Worm (Caenorhabditis elegans) whole organism, L3 larva: Measurements from ENCODE around the gene BE0003N10.1.

Experiments
- R02D3.7 ChIP-seq: fragments of 150-350 bp; optimal IDR thresholded peaks from 2 replicates; lab custom pipeline; 2014; ENCODE audit warnings: missing biosample characterization, missing genetic modification characterization
- ZK546.5 ChIP-seq: sonication (generic microtip); optimal IDR thresholded peaks from 2 replicates; lab custom pipeline; 2017; ENCODE audit warnings: missing biosample characterization, missing genetic modification characterization
- aly-2 ChIP-seq: fragments of 150-350 bp; optimal IDR thresholded peaks from 2 replicates; lab custom pipeline; 2014; ENCODE audit warnings: missing biosample characterization, missing genetic modification characterization
- ceh-28 ChIP-seq: fragments of 150-350 bp; optimal IDR thresholded peaks from 2 replicates; lab custom pipeline; 2014; ENCODE audit warnings: missing biosample characterization, missing genetic modification reagents, missing genetic modification characterization
- ceh-82 ChIP-seq: fragments of 150-350 bp; optimal IDR thresholded peaks from 2 replicates; lab custom pipeline; 2014; ENCODE audit warnings: missing biosample characterization, missing genetic modification characterization
- daf-12 ChIP-seq: fragments of 150-350 bp; optimal IDR thresholded peaks from 2 replicates; lab custom pipeline; 2014; ENCODE audit warnings: missing biosample characterization, missing genetic modification reagents, missing genetic modification characterization
- egl-5 ChIP-seq: fragments of 150-350 bp; optimal IDR thresholded peaks from 2 replicates; lab custom pipeline; 2017; ENCODE audit warnings: missing biosample characterization, missing genetic modification reagents, missing genetic modification characterization, inconsistent platforms
- elt-1 ChIP-seq: fragments of 150-350 bp; optimal IDR thresholded peaks from 2 replicates; lab custom pipeline; 2014; ENCODE audit warnings: missing biosample characterization, missing genetic modification characterization
- elt-2 ChIP-seq: sonication (generic microtip); optimal IDR thresholded peaks from 2 replicates; lab custom pipeline; 2016; ENCODE audit warnings: missing genetic modification reagents, mild to moderate bottlenecking, missing genetic modification characterization, missing compliant biosample characterization
- elt-3 ChIP-seq, 3 experiments: fragments of 150-350 bp in 1 of 3; sonication (generic microtip) in 2 of 3; optimal IDR thresholded peaks; 2 replicates in 2 of 3; 4 replicates in 1 of 3; lab custom pipeline; 2014 to 2017; ENCODE audit warnings: missing biosample characterization in 3 of 3, missing genetic modification characterization in 3 of 3
- eor-1 ChIP-seq, 2 experiments: fragments of 150-350 bp; optimal IDR thresholded peaks; 2 replicates each; lab custom pipeline; 2014 to 2018; ENCODE audit warnings: missing biosample characterization in 2 of 2, missing genetic modification characterization in 2 of 2
- fkh-10 ChIP-seq: sonication (generic microtip); optimal IDR thresholded peaks from 2 replicates; lab custom pipeline; 2017; ENCODE audit warnings: missing biosample characterization, missing genetic modification reagents, missing genetic modification characterization
- fos-1 ChIP-seq: fragments of 150-350 bp; optimal IDR thresholded peaks from 2 replicates; lab custom pipeline; 2014; ENCODE audit warnings: missing biosample characterization, missing genetic modification characterization
- hmg-11 ChIP-seq: sonication (generic microtip); optimal IDR thresholded peaks from 2 replicates; lab custom pipeline; 2016; ENCODE audit warnings: missing genetic modification characterization, missing compliant biosample characterization
- jun-1 ChIP-seq: fragments of 150-350 bp; optimal IDR thresholded peaks from 2 replicates; lab custom pipeline; 2014; ENCODE audit warnings: missing biosample characterization, missing genetic modification reagents, missing genetic modification characterization
- lin-39 ChIP-seq: fragments of 150-350 bp; optimal IDR thresholded peaks from 2 replicates; lab custom pipeline; 2018; ENCODE audit warnings: missing biosample characterization, missing genetic modification reagents, missing genetic modification characterization
- mdl-1 ChIP-seq: fragments of 150-350 bp; optimal IDR thresholded peaks from 2 replicates; lab custom pipeline; 2014; ENCODE audit warnings: missing biosample characterization, missing genetic modification characterization
- mml-1 ChIP-seq: fragments of 150-350 bp; sonication (generic microtip); optimal IDR thresholded peaks from 3 replicates; lab custom pipeline; 2014; ENCODE audit warnings: missing biosample characterization, missing genetic modification characterization
- nfya-1 ChIP-seq: sonication (generic microtip); optimal IDR thresholded peaks from 2 replicates; lab custom pipeline; 2017; ENCODE audit warnings: missing genetic modification characterization, mild to moderate bottlenecking, missing compliant biosample characterization, antibody characterized with exemption, moderate library complexity; ENCODE audit not compliant: insufficient read depth
- nhr-11 ChIP-seq: fragments of 150-350 bp; optimal IDR thresholded peaks from 2 replicates; lab custom pipeline; 2014; ENCODE audit warnings: missing biosample characterization, missing genetic modification characterization
- nhr-23 ChIP-seq: fragments of 150-350 bp; optimal IDR thresholded peaks from 2 replicates; lab custom pipeline; 2014; ENCODE audit warnings: missing biosample characterization, missing genetic modification reagents, missing genetic modification characterization
- nhr-237 ChIP-seq: fragments of 150-350 bp; optimal IDR thresholded peaks from 2 replicates; lab custom pipeline; 2014; ENCODE audit warnings: missing biosample characterization, missing genetic modification characterization
- nhr-25 ChIP-seq: sonication (generic microtip); optimal IDR thresholded peaks from 2 replicates; lab custom pipeline; 2017; ENCODE audit warnings: missing biosample characterization, missing genetic modification characterization
- nhr-28 ChIP-seq: fragments of 150-350 bp; optimal IDR thresholded peaks from 2 replicates; lab custom pipeline; 2014; ENCODE audit warnings: missing biosample characterization, missing genetic modification characterization
- nhr-43 ChIP-seq: sonication (generic microtip); optimal IDR thresholded peaks from 2 replicates; lab custom pipeline; 2016; ENCODE audit warnings: mild to moderate bottlenecking, missing genetic modification characterization, missing compliant biosample characterization; ENCODE audit not compliant: poor library complexity, severe bottlenecking
- nhr-67 ChIP-seq: fragments of 150-350 bp; optimal IDR thresholded peaks from 2 replicates; lab custom pipeline; 2014; ENCODE audit warnings: missing biosample characterization, missing genetic modification characterization
- nhr-76 ChIP-seq: fragments of 150-350 bp; sonication (generic microtip); optimal IDR thresholded peaks from 5 replicates; lab custom pipeline; 2014; ENCODE audit warnings: missing biosample characterization, missing genetic modification characterization
- nhr-77 ChIP-seq: fragments of 150-350 bp; optimal IDR thresholded peaks from 2 replicates; lab custom pipeline; 2014; ENCODE audit warnings: missing biosample characterization, missing genetic modification characterization
- pqm-1 ChIP-seq: fragments of 150-350 bp; optimal IDR thresholded peaks from 2 replicates; lab custom pipeline; 2017; ENCODE audit warnings: missing biosample characterization, missing genetic modification characterization, inconsistent platforms
- sea-2 ChIP-seq: fragments of 150-350 bp; sonication (generic microtip); optimal IDR thresholded peaks from 4 replicates; lab custom pipeline; 2014; ENCODE audit warnings: missing biosample characterization, missing genetic modification reagents, missing genetic modification characterization
- snpc-4 ChIP-seq: fragments of 150-350 bp; optimal IDR thresholded peaks from 2 replicates; lab custom pipeline; 2014; ENCODE audit warnings: missing biosample characterization, missing genetic modification characterization
- tbx-2 ChIP-seq: sonication (generic microtip); optimal IDR thresholded peaks from 2 replicates; lab custom pipeline; 2016; ENCODE audit warnings: mild to moderate bottlenecking, missing genetic modification characterization, missing compliant biosample characterization
- unc-39 ChIP-seq: sonication (generic microtip); optimal IDR thresholded peaks from 4 replicates; lab custom pipeline; 2017; ENCODE audit warnings: missing biosample characterization, missing genetic modification characterization
- unc-62 ChIP-seq: fragments of 150-350 bp; sonication (generic microtip); optimal IDR thresholded peaks from 4 replicates; lab custom pipeline; 2014; ENCODE audit warnings: missing biosample characterization, missing genetic modification reagents, missing genetic modification characterization
- ztf-11 ChIP-seq: fragments of 150-350 bp; optimal IDR thresholded peaks from 2 replicates; lab custom pipeline; 2014; ENCODE audit warnings: missing biosample characterization, missing genetic modification characterization

Gene BE0003N10.1

ce11 chrIII:1004464-1004863 is 32.8 kb upstream of the BE0003N10.1 start:
- TF ChIP-seq ZK546.5 (no peak), hmg-11 (tag; lab: Kevin White, UChicago) (no peak), nfya-1 (tag; lab: Kevin White, UChicago) (no peak), mdl-1 (tag; lab: Kevin White, UChicago) (no peak), snpc-4 (tag; lab: Kevin White, UChicago) (no peak), mml-1 (tag; lab: Kevin White, UChicago) (no peak), nhr-237 (tag; lab: Kevin White, UChicago) (no peak), nhr-25 (tag; lab: Kevin White, UChicago) (no peak), nhr-43 (tag; lab: Kevin White, UChicago) (no peak), elt-1 (no peak), fos-1 (no peak), elt-2 (no peak), aly-2 (tag; lab: Kevin White, UChicago) (no peak), nhr-28 (tag; lab: Kevin White, UChicago) (no peak), jun-1 (tag; lab: Kevin White, UChicago) (no peak), sea-2 (GFP tag; lab: Kevin White, UChicago) (no peak), nhr-77 (tag; lab: Kevin White, UChicago) (no peak)

DNA sequence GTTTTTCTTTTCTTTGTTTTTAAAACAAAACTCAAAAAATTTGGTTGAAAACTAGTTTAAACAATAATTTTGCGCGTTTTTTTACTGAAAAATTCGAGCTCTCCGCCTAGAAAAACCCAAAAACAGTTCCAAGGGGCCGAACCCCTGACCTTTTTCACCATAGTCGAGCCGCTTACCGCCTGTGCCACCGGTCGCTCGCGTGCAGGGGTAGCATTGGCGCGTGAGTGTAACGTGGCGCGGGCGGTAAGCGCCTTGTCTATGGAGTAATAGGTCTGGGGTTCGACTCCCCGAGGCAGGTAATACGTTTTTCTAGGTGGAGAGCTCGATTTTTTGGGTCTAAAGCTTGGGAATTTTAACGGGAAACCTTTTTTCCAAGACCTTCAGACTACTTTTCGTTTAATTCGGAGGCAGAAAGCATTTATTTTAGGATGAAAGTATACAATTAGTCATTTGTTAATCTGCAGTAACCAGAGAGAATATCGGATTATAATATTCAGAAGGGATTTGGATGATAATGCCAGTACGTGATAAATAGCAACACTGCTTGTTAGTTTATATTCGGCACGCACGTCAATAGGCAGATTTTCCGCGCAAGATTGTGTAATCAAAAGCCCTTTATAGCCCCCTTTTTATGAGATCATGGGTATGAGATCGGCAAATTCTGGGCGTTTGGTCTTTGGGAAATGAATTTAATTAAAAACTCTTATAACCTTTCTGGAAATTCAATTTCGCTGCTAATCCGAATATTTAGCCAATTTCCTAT is 30.0 kb upstream of the BE0003N10.1 start:
- TF ChIP-seq ceh-82 = no peak

- TF ChIP-seq R02D3.7 = no peak
- no peak for TF ChIP-seq fkh-10 (GFP tag; lab: Kevin White, UChicago)
- TF ChIP-seq nhr-11 = no peak
- TF ChIP-seq ceh-82 = no peak
- no peak for TF ChIP-seq lin-39 (tag; lab: Kevin White, UChicago)
- no peak for TF ChIP-seq egl-5 (tag; lab: Kevin White, UChicago)
- TF ChIP-seq snpc-4 (tag; lab: Kevin White, UChicago) = no peak
- TF ChIP-seq aly-2 (tag; lab: Kevin White, UChicago) = no peak
- no peak for TF ChIP-seq jun-1 (tag; lab: Kevin White, UChicago)
- no peak for TF ChIP-seq eor-1 (tag; optimal IDR thresholded peaks at IDR 0.05; lab: Kevin White, UChicago)
Measured at ce11 chrIII:1008091-1008490, 29.2 kb upstream of the BE0003N10.1 start, which contains the start of gene clc-27. Gene clc-27 (plus strand): TSS chrIII:1008391.

DNA sequence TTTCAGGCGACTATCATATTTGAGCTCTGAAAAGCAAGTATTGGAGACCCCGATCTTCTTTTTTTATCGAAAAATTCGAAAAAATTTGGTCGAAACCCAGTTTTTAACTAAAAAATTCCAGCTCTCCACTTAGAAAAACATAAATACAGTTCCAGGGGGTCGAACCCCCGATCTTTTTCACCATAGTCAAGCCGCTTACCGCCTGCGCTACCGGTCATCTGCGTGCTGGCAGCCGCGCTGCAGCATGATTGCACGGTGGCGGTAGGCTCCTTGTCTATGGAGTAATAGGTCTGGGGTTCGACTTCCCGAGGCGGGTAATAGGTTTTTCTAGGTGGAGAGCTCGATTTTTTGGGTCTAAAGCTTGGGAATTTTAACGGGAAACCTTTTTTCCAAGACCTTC is 27.5 kb upstream of the BE0003N10.1 start, which contains the start of gene clc-24:
Gene clc-24, plus strand, starts transcription at position 263 of the 400 bp plus-strand sequence.
- TF ChIP-seq elt-3 (tag; optimal IDR thresholded peaks at IDR 0.05; lab: Kevin White, UChicago) (no peak), nhr-237 (tag; lab: Kevin White, UChicago) (no peak), egl-5 (tag; lab: Kevin White, UChicago) (no peak), unc-39 (tag; lab: Kevin White, UChicago) (no peak), tbx-2 (tag; lab: Kevin White, UChicago) (no peak), nhr-43 (tag; lab: Kevin White, UChicago) (no peak), nhr-23 (no peak)
- TF ChIP-seq, all 47 proteins: peak for 0

ce11 chrIII:1016080-1016479 is 21.2 kb upstream of the BE0003N10.1 start, which contains the start of gene Y34F4.3:
Gene Y34F4.3 (minus strand): TSS chrIII:1016180.
- TF ChIP-seq nhr-237 (tag; lab: Kevin White, UChicago) (no peak), elt-2 (no peak), fkh-10 (GFP tag; lab: Kevin White, UChicago) (no peak), nhr-76 (tag; lab: Kevin White, UChicago) (no peak), daf-12 (tag; lab: Kevin White, UChicago) (no peak), ztf-11 (tag; lab: Kevin White, UChicago) (no peak), nhr-23 (no peak), nhr-28 (tag; lab: Kevin White, UChicago) (no peak), sea-2 (GFP tag; lab: Kevin White, UChicago) (no peak), pqm-1 (no peak), egl-5 (tag; lab: Kevin White, UChicago) (no peak), nhr-67 (tag; lab: Kevin White, UChicago) (no peak), nhr-43 (tag; lab: Kevin White, UChicago) (no peak), nfya-1 (tag; lab: Kevin White, UChicago) (no peak), ZK546.5 (no peak), ceh-28 (tag; lab: Kevin White, UChicago) (no peak), unc-62 (GFP tag; lab: Kevin White, UChicago) (no peak)
